Fruit fly (Drosophila melanogaster): ENCODE measurements around the gene Pop5.

Gene Pop5

dm6 chr3L:17007041-17007471 lies 37.8 kb downstream of the Pop5 start (continued):
- TF ChIP-seq CG6792 (GFP tag; optimal IDR thresholded peaks at IDR 0.05) = peak; percentile 17
- peak; percentile 57 for TF ChIP-seq CG8632 (GFP tag; optimal IDR thresholded peaks at IDR 0.05)
- no peak for TF ChIP-seq dac (GFP tag; optimal IDR thresholded peaks at IDR 0.05)
- peak; percentile 32 for TF ChIP-seq lz (GFP tag; optimal IDR thresholded peaks at IDR 0.05)
- TF ChIP-seq pdm3 (GFP tag; optimal IDR thresholded peaks at IDR 0.05) = peak; percentile 54
- TF ChIP-seq Gug (GFP tag; IDR thresholded peaks at IDR 0.05) = peak; percentile 26; the same call in 1 of the 2 replicates
- TF ChIP-seq CG16779 (tag; optimal IDR thresholded peaks at IDR 0.05) = peak; percentile 21
- peak; percentile 37 for TF ChIP-seq CG10631 (GFP tag; optimal IDR thresholded peaks at IDR 0.05)
- peak; percentile 43 for TF ChIP-seq topi (GFP tag; optimal IDR thresholded peaks at IDR 0.05)
- TF ChIP-seq Hr39 (GFP tag; optimal IDR thresholded peaks at IDR 0.05) = peak; percentile 48
- peak; percentile 81 for TF ChIP-seq svp (GFP tag)
- peak; percentile 40 for TF ChIP-seq CG7368 (GFP tag; optimal IDR thresholded peaks at IDR 0.05)
- TF ChIP-seq salr (GFP tag; optimal IDR thresholded peaks at IDR 0.05) = peak; percentile 5 to 20
- TF ChIP-seq CG8119 (GFP tag; IDR thresholded peaks at IDR 0.05) = peak; percentile 69
- peak; percentile 51 for TF ChIP-seq spab (GFP tag; optimal IDR thresholded peaks at IDR 0.05)
- peak; percentile 62 for TF ChIP-seq OdsH (GFP tag; optimal IDR thresholded peaks at IDR 0.05)
- peak; percentile 39 for TF ChIP-seq CG10669 (GFP tag; optimal IDR thresholded peaks at IDR 0.05)
- peak; percentile 45 for TF ChIP-seq achi (GFP tag; optimal IDR thresholded peaks at IDR 0.05)
- peak; percentile 53 for TF ChIP-seq vri (GFP tag; optimal IDR thresholded peaks at IDR 0.05)

dm6 chr3L:17006250-17006693 lies 38.6 kb downstream of the Pop5 start:
- peak; percentile 33; the same call in 1 of the 3 replicates for TF ChIP-seq eg (GFP tag; IDR thresholded peaks at IDR 0.05)
- no peak for TF ChIP-seq Lpt (GFP tag; optimal IDR thresholded peaks at IDR 0.05)
- peak; percentile 28 for TF ChIP-seq CG3919 (GFP tag; optimal IDR thresholded peaks at IDR 0.05)
- peak; percentile 33 for TF ChIP-seq Sox14 (GFP tag; optimal IDR thresholded peaks at IDR 0.05)
- peak; percentile 37 for TF ChIP-seq vri (GFP tag; optimal IDR thresholded peaks at IDR 0.05)
- TF ChIP-seq topi (GFP tag; optimal IDR thresholded peaks at IDR 0.05) = no peak
- TF ChIP-seq Hr39 (GFP tag; optimal IDR thresholded peaks at IDR 0.05) = no peak
- TF ChIP-seq CG11294 (GFP tag; IDR thresholded peaks at IDR 0.05) = no peak
- no peak for TF ChIP-seq Eip75B (GFP tag; optimal IDR thresholded peaks at IDR 0.05)
- TF ChIP-seq CG9139 (GFP tag; optimal IDR thresholded peaks at IDR 0.05) = no peak
- peak; percentile 51 for TF ChIP-seq svp (GFP tag)
- peak; percentile 6 for TF ChIP-seq OdsH (GFP tag; optimal IDR thresholded peaks at IDR 0.05)
- peak; percentile 84 for TF ChIP-seq fkh (GFP tag; optimal IDR thresholded peaks at IDR 0.05)
- no peak for TF ChIP-seq Hr38 (GFP tag; optimal IDR thresholded peaks at IDR 0.05)
- TF ChIP-seq net (GFP tag; optimal IDR thresholded peaks at IDR 0.05) = no peak
- TF ChIP-seq lz (GFP tag; optimal IDR thresholded peaks at IDR 0.05) = no peak
- peak; percentile 33 for TF ChIP-seq Gug (GFP tag; IDR thresholded peaks at IDR 0.05)
- peak; percentile 33 for TF ChIP-seq CG31627 (GFP tag; optimal IDR thresholded peaks at IDR 0.05)
- TF ChIP-seq Met (GFP tag; optimal IDR thresholded peaks at IDR 0.05) = peak; percentile 20
- TF ChIP-seq esn (GFP tag; optimal IDR thresholded peaks at IDR 0.05) = peak; percentile 9
- no peak for TF ChIP-seq Blimp-1 (GFP tag; optimal IDR thresholded peaks at IDR 0.05)
- peak; percentile 28 for TF ChIP-seq cyc (GFP tag; optimal IDR thresholded peaks at IDR 0.05)
- no peak for TF ChIP-seq CG6854 (GFP tag; optimal IDR thresholded peaks at IDR 0.05)
- no peak for TF ChIP-seq CG15336 (GFP tag; IDR thresholded peaks at IDR 0.05)
- peak; percentile 37 for TF ChIP-seq Eip78C (GFP tag)
- TF ChIP-seq CG8319 (GFP tag; optimal IDR thresholded peaks at IDR 0.05) = no peak

- TF ChIP-seq Eip78C (GFP tag) (peak; percentile 30), CG10669 (GFP tag; optimal IDR thresholded peaks at IDR 0.05) (no peak), svp (GFP tag) (peak; percentile 97), CG3032 (tag; optimal IDR thresholded peaks at IDR 0.05) (no peak)
Observed at dm6 chr3L:17005415-17005796, 39.4 kb downstream of the Pop5 start.
